Worm (Caenorhabditis elegans) whole organism, midembryonic: ENCODE measurements around the gene mdh-2.

Source experiments
- T22C8.4 ChIP-seq: fragments of 200-800 bp; sonication (Bioruptor generic); IDR thresholded peaks from 2 replicates; pipeline ENCODE4 v1.3.6; 2022; ENCODE audit warnings: missing genetic modification characterization, missing compliant biosample characterization
- cog-1 ChIP-seq: sonication (generic microtip); optimal IDR thresholded peaks from 2 replicates; lab custom pipeline; 2016; ENCODE audit warnings: missing genetic modification characterization, missing compliant biosample characterization
- flt-1 ChIP-seq: fragments of 200-800 bp; sonication (Bioruptor generic); IDR thresholded peaks from 2 replicates; pipeline ENCODE4 v1.3.6; 2022; ENCODE audit warnings: missing genetic modification characterization, missing compliant biosample characterization
- klf-2 ChIP-seq: fragments of 200-800 bp; sonication (Bioruptor generic); conservative IDR thresholded peaks from 2 replicates; pipeline ENCODE4 v1.3.6; 2022; ENCODE audit warnings: missing genetic modification reagents, missing genetic modification characterization, missing compliant biosample characterization
- med-1 ChIP-seq: sonication (generic microtip); optimal IDR thresholded peaks from 2 replicates; lab custom pipeline; 2017; ENCODE audit warnings: missing genetic modification characterization, mild to moderate bottlenecking, missing compliant biosample characterization, antibody characterized with exemption, missing genetic modification reagents; ENCODE audit not compliant: insufficient read depth
- ref-1 ChIP-seq: fragments of 200-800 bp; sonication (Bioruptor generic); conservative IDR thresholded peaks from 2 replicates; pipeline ENCODE4 v1.3.6; 2022; ENCODE audit warnings: missing genetic modification reagents, missing genetic modification characterization, missing compliant biosample characterization
- tab-1 ChIP-seq: fragments of 200-800 bp; sonication (Bioruptor generic); IDR thresholded peaks from 2 replicates; pipeline ENCODE4 v1.3.6; 2022; ENCODE audit warnings: missing genetic modification characterization, missing compliant biosample characterization
- ztf-23 ChIP-seq: fragments of 200-800 bp; sonication (Bioruptor generic); IDR thresholded peaks from 2 replicates; pipeline ENCODE4 v1.3.6; 2022; ENCODE audit warnings: missing genetic modification reagents, missing genetic modification characterization, missing compliant biosample characterization
- ztf-29 ChIP-seq: fragments of 200-800 bp; sonication (Bioruptor generic); IDR thresholded peaks from 2 replicates; pipeline ENCODE4 v1.3.6; 2022; ENCODE audit warnings: missing genetic modification reagents, missing genetic modification characterization, missing compliant biosample characterization

- no peak for TF ChIP-seq ztf-29 (GFP tag; lab: Robert Waterston, UW)
- TF ChIP-seq med-1 (GFP tag; lab: Kevin White, UChicago), result no peak
- TF ChIP-seq flt-1 (GFP tag; lab: Robert Waterston, UW), result no peak
- TF ChIP-seq cog-1 (tag; lab: Kevin White, UChicago), result no peak
- TF ChIP-seq ref-1 (GFP tag; lab: Robert Waterston, UW), result no peak
- TF ChIP-seq ztf-23 (GFP tag; lab: Robert Waterston, UW), result no peak
- no peak for TF ChIP-seq T22C8.4 (GFP tag; lab: Robert Waterston, UW)
- TF ChIP-seq klf-2, result no peak
- no peak for TF ChIP-seq tab-1 (GFP tag; lab: Robert Waterston, UW)
Measured at ce11 chrIII:6577159-6577558, 30.7 kb downstream of the mdh-2 start.
